Worm (Caenorhabditis elegans): ENCODE measurements around the gene hpo-6.

The hpo-6 gene

ce11 chrIV:1613592-1613991 is 51.6 kb downstream of the hpo-6 start, which contains the start of gene nhr-122:
Gene nhr-122, plus strand, starts transcription at chrIV:1613892.
- TF ChIP-seq tab-1 (GFP tag; IDR thresholded peaks at IDR 0.05): no peak
- no peak for TF ChIP-seq med-1 (GFP tag; optimal IDR thresholded peaks at IDR 0.05; ENCODE audit: insufficient read depth)
- TF ChIP-seq T22C8.4 (GFP tag; IDR thresholded peaks at IDR 0.05): no peak
- no peak for TF ChIP-seq flt-1 (GFP tag; IDR thresholded peaks at IDR 0.05)
- TF ChIP-seq ztf-23 (GFP tag; IDR thresholded peaks at IDR 0.05): no peak
- TF ChIP-seq ref-1 (GFP tag; conservative IDR thresholded peaks at IDR 0.05): no peak
- no peak for TF ChIP-seq ztf-29 (GFP tag; IDR thresholded peaks at IDR 0.05)
- no peak for TF ChIP-seq cog-1 (tag; optimal IDR thresholded peaks at IDR 0.05)
- TF ChIP-seq klf-2 (GFP tag; conservative IDR thresholded peaks at IDR 0.05): no peak

Data from whole organism, midembryonic.